Fruit fly (Drosophila melanogaster) S2 (cell line): Measurements from ENCODE around the gene CG9673.

Experiments used
- CG8478 ChIP-seq: fragments of >200 bp; optimal IDR thresholded peaks from 2 replicates; lab custom pipeline; 2018
- CTCF ChIP-seq, 2 experiments: fragments of >200 bp; optimal IDR thresholded peaks; 2 replicates each; lab custom pipeline; 2018

DNA sequence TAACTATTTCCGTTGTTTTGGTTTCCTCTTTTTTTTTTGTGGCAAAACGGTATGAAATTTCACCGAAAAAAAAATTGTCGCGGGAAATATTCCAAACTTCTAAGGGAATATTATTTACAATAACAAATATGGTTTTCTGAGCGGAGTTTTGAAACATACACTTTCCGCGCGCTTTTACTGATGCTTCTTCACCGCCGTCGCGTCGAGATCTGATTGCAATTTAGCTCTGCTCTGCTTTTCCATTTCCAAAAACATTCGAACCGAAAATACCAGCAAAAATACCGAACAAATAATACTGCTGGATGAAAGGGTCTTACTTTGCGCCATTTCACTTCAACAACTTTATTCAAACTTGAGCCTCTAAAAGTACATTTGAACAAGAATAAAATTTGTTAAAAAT, 8.7 kb downstream of the CG9673 start, which contains the start of gene Septin4:
- TF ChIP-seq CG8478 (lab: Kevin White, UChicago) (no peak), CTCF (optimal IDR thresholded peaks at IDR 0.05; lab: Kevin White, UChicago) (no peak)
